Worm (Caenorhabditis elegans) whole organism, early embryonic: ENCODE results near the gene T15B7.15.

Source experiments
- ama-1 ChIP-seq: fragments of 150-350 bp; optimal IDR thresholded peaks from 2 replicates; lab custom pipeline; 2014
- flt-1 ChIP-seq: fragments of 200-800 bp; sonication (Bioruptor generic); IDR thresholded peaks from 2 replicates; pipeline ENCODE4 v1.3.6; 2022; ENCODE audit warnings: missing genetic modification characterization, missing compliant biosample characterization

ce11 chrV:6870004-6870403, 31.5 kb upstream of the T15B7.15 start, which contains the start of gene frpr-18:
- TF ChIP-seq flt-1 (GFP tag; lab: Robert Waterston, UW) (no peak), ama-1 (lab: Kevin White, UChicago) (no peak)
